Worm (Caenorhabditis elegans): ENCODE data around the gene hmg-5.

ce11 chrIV:7612523-7612922 lies 33.5 kb downstream of the hmg-5 start:
- TF ChIP-seq tbx-37 (GFP tag; conservative IDR thresholded peaks at IDR 0.05) (no peak), flt-1 (GFP tag; IDR thresholded peaks at IDR 0.05) (no peak), tra-4 (tag; optimal IDR thresholded peaks at IDR 0.05) (no peak), tbx-11 (GFP tag; IDR thresholded peaks at IDR 0.05) (no peak), B0310.2 (tag; optimal IDR thresholded peaks at IDR 0.05) (no peak), ets-7 (tag; optimal IDR thresholded peaks at IDR 0.05) (no peak), scrt-1 (GFP tag; IDR thresholded peaks at IDR 0.05) (no peak), ama-1 (optimal IDR thresholded peaks at IDR 0.05) (no peak)

Data from whole organism, early embryonic.